Worm (Caenorhabditis elegans) whole organism, L1 larva: Measurements from ENCODE around the gene F58E2.4.

Source experiments
- F16B12.6 ChIP-seq: fragments of 150-350 bp; optimal IDR thresholded peaks from 2 replicates; lab custom pipeline; 2014; ENCODE audit warnings: missing biosample characterization, missing genetic modification characterization
- alr-1 ChIP-seq: fragments of 200-800 bp; sonication (Bioruptor generic); optimal IDR thresholded peaks from 2 replicates; lab custom pipeline; 2018; ENCODE audit warnings: borderline replicate concordance, mild to moderate bottlenecking, missing genetic modification characterization, missing compliant biosample characterization
- ama-1 ChIP-seq: fragments of 150-350 bp; optimal IDR thresholded peaks from 2 replicates; lab custom pipeline; 2014
- ceh-63 ChIP-seq: fragments of 200-800 bp; sonication (Bioruptor generic); optimal IDR thresholded peaks from 2 replicates; lab custom pipeline; 2018; ENCODE audit warnings: mild to moderate bottlenecking, missing genetic modification characterization, missing compliant biosample characterization
- ceh-8 ChIP-seq: fragments of 200-800 bp; sonication (Bioruptor generic); optimal IDR thresholded peaks from 2 replicates; lab custom pipeline; 2018; ENCODE audit warnings: mild to moderate bottlenecking, missing genetic modification characterization, moderate library complexity, missing compliant biosample characterization
- ceh-88 ChIP-seq: fragments of 200-800 bp; sonication (Bioruptor generic); IDR thresholded peaks from 2 replicates; pipeline ENCODE4 v1.3.6; 2022; ENCODE audit warnings: missing genetic modification characterization, missing compliant biosample characterization
- dsc-1 ChIP-seq: sonication (generic microtip); optimal IDR thresholded peaks from 2 replicates; lab custom pipeline; 2016; ENCODE audit warnings: mild to moderate bottlenecking, missing genetic modification characterization, missing compliant biosample characterization
- efl-1 ChIP-seq, 4 experiments: fragments of 150-350 bp; optimal IDR thresholded peaks in 3 of 4; peaks in 1 of 4; 1 replicate in 1 of 4; 2 replicates in 3 of 4; lab custom pipeline; 2014; ENCODE audit warnings: missing biosample characterization in 2 of 4, missing genetic modification characterization in 2 of 4, missing genetic modification reagents in 2 of 4
- efl-3 ChIP-seq: fragments of 200-800 bp; sonication (Bioruptor generic); optimal IDR thresholded peaks from 2 replicates; lab custom pipeline; 2018; ENCODE audit warnings: mild to moderate bottlenecking, missing genetic modification characterization, missing compliant biosample characterization
- egl-13 ChIP-seq: sonication (generic microtip); optimal IDR thresholded peaks from 2 replicates; lab custom pipeline; 2016; ENCODE audit warnings: missing genotype, missing genetic modification reagents, missing genetic modification characterization, missing compliant biosample characterization
- ets-5 ChIP-seq: fragments of 200-800 bp; sonication (Bioruptor generic); IDR thresholded peaks from 2 replicates; pipeline ENCODE4 v1.3.6; 2022; ENCODE audit warnings: missing genetic modification characterization, missing compliant biosample characterization
- fkh-8 ChIP-seq: sonication (generic microtip); optimal IDR thresholded peaks from 2 replicates; lab custom pipeline; 2016; ENCODE audit warnings: mild to moderate bottlenecking, missing genetic modification characterization, missing compliant biosample characterization
- fos-1 ChIP-seq: fragments of 150-350 bp; optimal IDR thresholded peaks from 2 replicates; lab custom pipeline; 2014; ENCODE audit warnings: missing biosample characterization, missing genetic modification characterization
- hlh-17 ChIP-seq: fragments of 200-800 bp; sonication (Bioruptor generic); optimal IDR thresholded peaks from 2 replicates; lab custom pipeline; 2018; ENCODE audit warnings: missing genetic modification characterization, mild to moderate bottlenecking, missing compliant biosample characterization, moderate library complexity, borderline replicate concordance
- hlh-4 ChIP-seq: sonication (generic microtip); optimal IDR thresholded peaks from 2 replicates; lab custom pipeline; 2016; ENCODE audit warnings: mild to moderate bottlenecking, missing genetic modification characterization, missing compliant biosample characterization
- hpl-2 ChIP-seq: fragments of 150-350 bp; optimal IDR thresholded peaks from 2 replicates; lab custom pipeline; 2014; ENCODE audit warnings: missing biosample characterization, missing genetic modification reagents, missing genetic modification characterization
- lin-14 ChIP-seq: fragments of 200-800 bp; sonication (Bioruptor generic); optimal IDR thresholded peaks from 2 replicates; lab custom pipeline; 2018; ENCODE audit warnings: mild to moderate bottlenecking, missing genetic modification characterization, moderate library complexity, missing compliant biosample characterization
- lin-35 ChIP-seq, 2 experiments: fragments of 150-350 bp; optimal IDR thresholded peaks; 2 replicates each; lab custom pipeline; 2014; ENCODE audit warnings: missing biosample characterization in 2 of 2, missing genetic modification characterization in 2 of 2, missing genetic modification reagents in 2 of 2
- lin-39 ChIP-seq: fragments of 150-350 bp; optimal IDR thresholded peaks from 2 replicates; lab custom pipeline; 2014; ENCODE audit warnings: missing biosample characterization, missing genetic modification reagents, missing genetic modification characterization
- lir-3 ChIP-seq: sonication (generic microtip); optimal IDR thresholded peaks from 2 replicates; lab custom pipeline; 2016; ENCODE audit warnings: mild to moderate bottlenecking, missing genetic modification characterization, moderate library complexity, missing compliant biosample characterization; ENCODE audit not compliant: poor library complexity
- mab-9 ChIP-seq: fragments of 200-800 bp; sonication (Bioruptor generic); IDR thresholded peaks from 2 replicates; pipeline ENCODE4 v1.3.6; 2022; ENCODE audit warnings: missing genetic modification reagents, missing genetic modification characterization, missing compliant biosample characterization
- mdl-1 ChIP-seq, 2 experiments: fragments of 150-350 bp; optimal IDR thresholded peaks; 2 replicates each; lab custom pipeline; 2014 to 2017; ENCODE audit warnings: missing biosample characterization in 2 of 2, missing genetic modification characterization in 2 of 2, inconsistent platforms in 1 of 2
- mef-2 ChIP-seq: fragments of 150-350 bp; optimal IDR thresholded peaks from 2 replicates; lab custom pipeline; 2014; ENCODE audit warnings: missing biosample characterization, missing genetic modification characterization
- mep-1 ChIP-seq: fragments of 150-350 bp; optimal IDR thresholded peaks from 2 replicates; lab custom pipeline; 2014; ENCODE audit warnings: missing biosample characterization, missing genetic modification characterization
- nhr-11 ChIP-seq: fragments of 150-350 bp; optimal IDR thresholded peaks from 2 replicates; lab custom pipeline; 2014; ENCODE audit warnings: missing biosample characterization, missing genetic modification characterization
- nhr-19 ChIP-seq: fragments of 200-800 bp; sonication (Bioruptor generic); conservative IDR thresholded peaks from 2 replicates; pipeline ENCODE4 v1.3.6; 2022; ENCODE audit warnings: missing genetic modification characterization, missing compliant biosample characterization
- nhr-237 ChIP-seq: fragments of 150-350 bp; optimal IDR thresholded peaks from 2 replicates; lab custom pipeline; 2014; ENCODE audit warnings: missing biosample characterization, missing genetic modification characterization
- nhr-47 ChIP-seq: sonication (generic microtip); optimal IDR thresholded peaks from 2 replicates; lab custom pipeline; 2016; ENCODE audit warnings: mild to moderate bottlenecking, missing genetic modification characterization, moderate library complexity, missing compliant biosample characterization
- nhr-71 ChIP-seq: sonication (generic microtip); optimal IDR thresholded peaks from 2 replicates; lab custom pipeline; 2016; ENCODE audit warnings: mild to moderate bottlenecking, missing genetic modification characterization, moderate library complexity, missing compliant biosample characterization
- nhr-76 ChIP-seq: sonication (generic microtip); optimal IDR thresholded peaks from 2 replicates; lab custom pipeline; 2017; ENCODE audit warnings: missing biosample characterization, missing genetic modification characterization
- nhr-84 ChIP-seq: sonication (generic microtip); optimal IDR thresholded peaks from 2 replicates; lab custom pipeline; 2017; ENCODE audit warnings: missing biosample characterization, missing genetic modification characterization
- nhr-90 ChIP-seq: sonication (generic microtip); optimal IDR thresholded peaks from 2 replicates; lab custom pipeline; 2016; ENCODE audit warnings: mild to moderate bottlenecking, missing genetic modification characterization, missing compliant biosample characterization; ENCODE audit not compliant: poor library complexity
- rnt-1 ChIP-seq: sonication (generic microtip); optimal IDR thresholded peaks from 2 replicates; lab custom pipeline; 2016; ENCODE audit warnings: mild to moderate bottlenecking, missing genetic modification characterization, moderate library complexity, missing compliant biosample characterization
- snpc-4 ChIP-seq: fragments of 150-350 bp; optimal IDR thresholded peaks from 2 replicates; lab custom pipeline; 2014; ENCODE audit warnings: missing biosample characterization, missing genetic modification characterization
- sox-4 ChIP-seq: sonication (generic microtip); optimal IDR thresholded peaks from 2 replicates; lab custom pipeline; 2016; ENCODE audit warnings: missing genetic modification characterization, missing compliant biosample characterization
- sup-37 ChIP-seq: fragments of 200-800 bp; sonication (Bioruptor generic); optimal IDR thresholded peaks from 2 replicates; lab custom pipeline; 2018; ENCODE audit warnings: mild to moderate bottlenecking, missing genetic modification characterization, missing compliant biosample characterization
- swsn-7 ChIP-seq: sonication (generic microtip); optimal IDR thresholded peaks from 2 replicates; lab custom pipeline; 2016; ENCODE audit warnings: missing genetic modification characterization, missing compliant biosample characterization
- tlp-1 ChIP-seq: fragments of 150-350 bp; optimal IDR thresholded peaks from 2 replicates; lab custom pipeline; 2014; ENCODE audit warnings: missing biosample characterization, missing genetic modification characterization
- unc-98 ChIP-seq: fragments of 200-800 bp; sonication (Bioruptor generic); IDR thresholded peaks from 2 replicates; pipeline ENCODE4 v1.3.6; 2022; ENCODE audit warnings: missing genetic modification characterization, missing compliant biosample characterization
- vab-15 ChIP-seq: sonication (generic microtip); optimal IDR thresholded peaks from 2 replicates; lab custom pipeline; 2017; ENCODE audit warnings: missing genotype, mild to moderate bottlenecking, missing genetic modification characterization, missing compliant biosample characterization
- xbp-1 ChIP-seq: sonication (generic microtip); optimal IDR thresholded peaks from 2 replicates; lab custom pipeline; 2016; ENCODE audit warnings: missing genetic modification characterization, missing compliant biosample characterization
- zag-1 ChIP-seq: fragments of 150-350 bp; optimal IDR thresholded peaks from 2 replicates; lab custom pipeline; 2014; ENCODE audit warnings: missing biosample characterization, missing genetic modification characterization

Gene F58E2.4

ce11 chrIV:3482195-3482959 is 19.2 kb downstream of the F58E2.4 start, which contains the start of gene srz-82:
TSS of gene srz-82 (plus strand) at chrIV:3482895.
- TF ChIP-seq hlh-4 (tag; lab: Kevin White, UChicago) (peak; percentile 99), nhr-19 (GFP tag; lab: Robert Waterston, UW) (no peak), hpl-2 (GFP tag; lab: Kevin White, UChicago) (no peak), alr-1 (tag; lab: Kevin White, UChicago) (no peak), unc-98 (no peak), sup-37 (no peak), efl-1 (optimal IDR thresholded peaks at IDR 0.05; lab: Kevin White, UChicago) (no peak), efl-1 (GFP tag; optimal IDR thresholded peaks at IDR 0.05 in 1 of 2; lab: Kevin White, UChicago) (peak in 1 of 2 experiments; percentile 15), rnt-1 (no peak), mef-2 (tag; lab: Kevin White, UChicago) (no peak), nhr-71 (tag; lab: Kevin White, UChicago) (no peak), zag-1 (no peak), ets-5 (GFP tag; lab: Robert Waterston, UW) (no peak), sox-4 (no peak), fkh-8 (peak; percentile 32), tlp-1 (tag; lab: Kevin White, UChicago) (no peak), nhr-47 (tag; lab: Kevin White, UChicago) (no peak)

DNA sequence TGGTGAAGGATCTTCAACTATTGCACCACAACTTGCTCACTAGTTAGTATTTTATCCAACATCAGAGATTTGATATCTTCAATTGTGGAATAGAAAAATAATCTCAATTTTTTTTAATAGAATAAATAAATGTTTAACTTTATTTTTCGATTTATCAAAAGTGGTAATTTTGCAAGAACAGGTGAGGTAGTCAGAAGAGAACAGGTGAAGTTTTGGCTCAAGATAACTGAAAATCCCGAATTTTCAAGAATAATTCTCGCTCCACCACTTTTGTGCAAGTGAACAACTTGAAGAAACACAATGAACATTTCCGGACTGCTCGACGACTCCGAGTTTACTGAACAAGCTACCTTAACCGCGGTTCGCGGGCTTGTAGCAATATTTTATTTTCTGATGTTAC is 28.3 kb downstream of the F58E2.4 start, which contains the start of gene srz-78:
Gene srz-78, plus strand, starts transcription at position 301 of the 400 bp plus-strand sequence.
- no peak for TF ChIP-seq alr-1 (tag; lab: Kevin White, UChicago)
- TF ChIP-seq mep-1 (tag; lab: Kevin White, UChicago), result no peak
- TF ChIP-seq egl-13 (tag; lab: Kevin White, UChicago), result no peak
- no peak for TF ChIP-seq efl-1 (optimal IDR thresholded peaks at IDR 0.05; lab: Kevin White, UChicago)
- peak in 1 of 2 experiments; percentile 32 for TF ChIP-seq efl-1 (GFP tag; optimal IDR thresholded peaks at IDR 0.05 in 1 of 2; lab: Kevin White, UChicago)
- no peak for TF ChIP-seq ama-1 (lab: Kevin White, UChicago)
- no peak for TF ChIP-seq ets-5 (GFP tag; lab: Robert Waterston, UW)
- TF ChIP-seq, all 84 proteins: peak for 1

DNA sequence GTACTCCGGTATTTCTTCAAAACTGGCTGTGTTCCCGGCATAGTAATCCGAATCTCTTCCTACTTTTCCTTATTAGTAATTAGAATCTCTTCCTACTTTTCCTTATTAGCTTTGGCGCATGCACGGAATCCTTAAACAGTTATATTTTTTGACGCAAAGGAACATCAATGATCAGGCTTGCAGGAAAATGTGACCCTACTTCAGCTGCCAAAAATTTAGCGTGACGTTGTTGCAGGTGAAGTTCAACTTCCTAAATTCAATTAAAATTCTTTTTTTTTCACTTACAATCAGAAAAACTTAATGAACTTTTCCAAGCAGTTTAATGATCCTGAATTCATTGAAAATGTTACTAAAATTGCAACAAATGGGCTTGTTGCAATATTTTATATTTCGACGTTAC is 30.1 kb downstream of the F58E2.4 start, which contains the start of gene srz-79:
Gene srz-79, plus strand, starts transcription at position 301 of the 400 bp plus-strand sequence.
- no peak for TF ChIP-seq F16B12.6 (tag; lab: Kevin White, UChicago)
- TF ChIP-seq nhr-11, result no peak
- peak; percentile 41 for TF ChIP-seq hlh-4 (tag; lab: Kevin White, UChicago)
- no peak for TF ChIP-seq efl-1 (optimal IDR thresholded peaks at IDR 0.05; lab: Kevin White, UChicago)
- no peak for TF ChIP-seq efl-1 (GFP tag; optimal IDR thresholded peaks at IDR 0.05 in 1 of 2; lab: Kevin White, UChicago)
- no peak for TF ChIP-seq mab-9 (GFP tag; lab: Robert Waterston, UW)

DNA sequence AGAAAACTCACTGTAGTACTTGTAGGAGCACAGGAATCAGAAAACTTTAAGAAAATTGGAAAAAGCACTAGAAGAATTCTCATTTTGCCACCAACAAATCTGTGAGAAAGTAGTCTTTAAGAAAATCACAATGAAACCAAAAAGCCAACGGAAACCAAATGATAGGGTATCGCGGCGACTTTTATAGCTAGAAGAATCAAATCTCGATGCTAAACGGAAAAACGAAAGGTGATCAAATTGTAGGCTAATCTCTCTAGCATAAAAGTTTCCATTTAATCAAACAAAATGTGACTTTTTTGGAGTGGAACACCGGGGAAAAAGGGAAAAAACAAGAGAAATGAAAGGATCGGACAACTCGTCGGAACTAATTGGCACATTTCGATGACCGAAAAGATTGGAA is 33.2 kb downstream of the F58E2.4 start, which contains the start of gene C09G12.17:
Gene C09G12.17, minus strand, starts transcription at position 101 of the 400 bp plus-strand sequence.
- TF ChIP-seq lir-3, result no peak
- no peak for TF ChIP-seq mdl-1 (tag; optimal IDR thresholded peaks at IDR 0.05; lab: Kevin White, UChicago)
- no peak for TF ChIP-seq nhr-237 (tag; lab: Kevin White, UChicago)
- no peak for TF ChIP-seq lin-14 (GFP tag; lab: Kevin White, UChicago)
- TF ChIP-seq nhr-76 (tag; lab: Kevin White, UChicago), result no peak
- no peak for TF ChIP-seq efl-3 (GFP tag; lab: Kevin White, UChicago)

ce11 chrIV:3497909-3498308 is 34.7 kb downstream of the F58E2.4 start, which contains the start of gene ceh-53:
TSS of gene ceh-53 (plus strand) at chrIV:3498209.
- TF ChIP-seq ets-5 (GFP tag; lab: Robert Waterston, UW), result no peak
- no peak for TF ChIP-seq ceh-63 (GFP tag; lab: Kevin White, UChicago)
- no peak for TF ChIP-seq ceh-88 (GFP tag; lab: Robert Waterston, UW)
- no peak for TF ChIP-seq dsc-1 (tag; lab: Kevin White, UChicago)
- no peak for TF ChIP-seq swsn-7 (tag; lab: Kevin White, UChicago)
- no peak for TF ChIP-seq xbp-1 (tag; lab: Kevin White, UChicago)
- TF ChIP-seq mef-2 (tag; lab: Kevin White, UChicago), result no peak
- TF ChIP-seq nhr-84 (tag; lab: Kevin White, UChicago), result no peak
- no peak for TF ChIP-seq ceh-8 (GFP tag; lab: Kevin White, UChicago)
- TF ChIP-seq fos-1 (tag; lab: Kevin White, UChicago), result no peak
- no peak for TF ChIP-seq lin-39
- TF ChIP-seq vab-15 (tag; lab: Kevin White, UChicago), result no peak
- TF ChIP-seq snpc-4 (tag; lab: Kevin White, UChicago), result no peak
- TF ChIP-seq nhr-90 (tag; lab: Kevin White, UChicago), result no peak
- TF ChIP-seq hlh-17 (GFP tag; lab: Kevin White, UChicago), result no peak
- no peak for TF ChIP-seq lin-35 (GFP tag; optimal IDR thresholded peaks at IDR 0.05; lab: Kevin White, UChicago)
- TF ChIP-seq, all 84 proteins: peak for 0
